Fruit fly (Drosophila melanogaster): ENCODE measurements around the gene Pak.

DNA sequence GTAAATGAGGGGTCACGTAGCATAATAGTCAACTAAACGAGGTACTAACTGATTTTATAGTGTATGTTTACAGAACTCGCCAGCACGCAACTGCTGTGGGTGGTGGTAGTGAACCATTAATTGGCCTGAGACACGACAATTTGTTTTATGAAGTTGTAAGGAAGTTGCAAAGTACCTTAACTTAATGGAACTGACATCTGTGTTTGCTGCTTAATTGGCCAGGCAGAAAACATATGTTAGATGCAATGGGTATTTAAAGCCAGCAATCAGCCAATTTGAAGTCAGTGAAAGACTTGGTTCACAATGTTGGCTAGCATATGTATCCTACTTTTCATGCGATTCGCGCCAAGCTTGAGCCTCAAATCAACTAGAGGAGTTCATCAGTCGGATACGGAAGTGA lies 9.0 kb upstream of the Pak start, which contains the start of gene CG17917:
- TF ChIP-seq CTCF (optimal IDR thresholded peaks at IDR 0.05), result no peak
- no peak for TF ChIP-seq CG8478 (optimal IDR thresholded peaks at IDR 0.05)

Data from S2 (cell line).